Fruit fly (Drosophila melanogaster): ENCODE data around the gene Mcm6.

Gene Mcm6

dm6 chrX:6694105-6694788 is 20.1 kb downstream of the Mcm6 start (continued):
- TF ChIP-seq CG17829 (tag; optimal IDR thresholded peaks at IDR 0.05): no peak
- no peak for TF ChIP-seq croc (GFP tag; conservative IDR thresholded peaks at IDR 0.05)
- TF ChIP-seq Dref (GFP tag; IDR thresholded peaks at IDR 0.05): peak; percentile 53
- peak; percentile 42 for TF ChIP-seq CrebB (tag; optimal IDR thresholded peaks at IDR 0.05)
- no peak for TF ChIP-seq ems (GFP tag; optimal IDR thresholded peaks at IDR 0.05)
- peak; percentile 30 for TF ChIP-seq CG4328 (GFP tag; optimal IDR thresholded peaks at IDR 0.05)
- peak; percentile 34 for TF ChIP-seq CG1832 (GFP tag; optimal IDR thresholded peaks at IDR 0.05)
- TF ChIP-seq pb (GFP tag; optimal IDR thresholded peaks at IDR 0.05): no peak
- no peak for TF ChIP-seq CkIIα-i1 (GFP tag; IDR thresholded peaks at IDR 0.05)
- peak; percentile 24 for TF ChIP-seq HmgZ (tag; optimal IDR thresholded peaks at IDR 0.05)
- peak; percentile 42 for TF ChIP-seq Kr (GFP tag; optimal IDR thresholded peaks at IDR 0.05)
- no peak for TF ChIP-seq CG6654 (GFP tag; optimal IDR thresholded peaks at IDR 0.05)
- peak; percentile 11 for TF ChIP-seq sug (tag; optimal IDR thresholded peaks at IDR 0.05)
- no peak for TF ChIP-seq HLH4C (GFP tag; IDR thresholded peaks at IDR 0.05; ENCODE audit: partially characterized antibody)
- TF ChIP-seq exex (tag; optimal IDR thresholded peaks at IDR 0.05): peak; percentile 5
- no peak for TF ChIP-seq CG13775 (GFP tag; optimal IDR thresholded peaks at IDR 0.05)
- TF ChIP-seq slp2 (GFP tag; optimal IDR thresholded peaks at IDR 0.05): no peak
- no peak for TF ChIP-seq vnd (GFP tag; IDR thresholded peaks at IDR 0.05; ENCODE audit: partially characterized antibody)
- TF ChIP-seq luna (GFP tag; optimal IDR thresholded peaks at IDR 0.05): no peak
- TF ChIP-seq Ssrp (tag; optimal IDR thresholded peaks at IDR 0.05): no peak
- TF ChIP-seq Fer3 (tag; optimal IDR thresholded peaks at IDR 0.05): no peak
- TF ChIP-seq Dad (GFP tag; optimal IDR thresholded peaks at IDR 0.05): no peak
- peak; percentile 61 for TF ChIP-seq nom (GFP tag; optimal IDR thresholded peaks at IDR 0.05)

dm6 chrX:6694979-6695388 is 20.8 kb downstream of the Mcm6 start, which contains the start of gene CG14442:
Gene CG14442 (minus strand): TSS chrX:6695007.
- TF ChIP-seq ab (GFP tag; optimal IDR thresholded peaks at IDR 0.05) (no peak), sqz (GFP tag; optimal IDR thresholded peaks at IDR 0.05) (no peak), CG10654 (GFP tag; optimal IDR thresholded peaks at IDR 0.05) (peak; percentile 11), Dad (GFP tag; optimal IDR thresholded peaks at IDR 0.05) (no peak), CG13424 (tag; optimal IDR thresholded peaks at IDR 0.05) (peak; percentile 51), ato (GFP tag; IDR thresholded peaks at IDR 0.05; ENCODE audit: partially characterized antibody) (peak; percentile 91), CG32767 (GFP tag; IDR thresholded peaks at IDR 0.05) (no peak), Nf-YC (tag; optimal IDR thresholded peaks at IDR 0.05) (peak; percentile 27), CG9817 (tag; optimal IDR thresholded peaks at IDR 0.05) (peak; percentile 31), dysf (GFP tag; IDR thresholded peaks at IDR 0.05) (no peak; the same call in 2 of the 3 replicates), grn (GFP tag; optimal IDR thresholded peaks at IDR 0.05) (no peak), CG5245 (GFP tag; optimal IDR thresholded peaks at IDR 0.05) (no peak), BtbVII (GFP tag; optimal IDR thresholded peaks at IDR 0.05) (peak; percentile 27), mld (GFP tag; IDR thresholded peaks at IDR 0.05; ENCODE audit: partially characterized antibody) (peak; percentile 82; the same call in 2 of the 3 replicates), Spps (tag; optimal IDR thresholded peaks at IDR 0.05) (no peak), tll (GFP tag; optimal IDR thresholded peaks at IDR 0.05) (no peak), sna (GFP tag; IDR thresholded peaks at IDR 0.05; ENCODE audit: partially characterized antibody) (peak; percentile 94), pzg (GFP tag; optimal IDR thresholded peaks at IDR 0.05) (peak; percentile 66), CG2202 (tag; optimal IDR thresholded peaks at IDR 0.05) (no peak), Dbx (GFP tag; IDR thresholded peaks at IDR 0.05) (no peak), dmrt99B (tag; optimal IDR thresholded peaks at IDR 0.05) (no peak), slp2 (GFP tag; optimal IDR thresholded peaks at IDR 0.05) (peak; percentile 1), ind (GFP tag; optimal IDR thresholded peaks at IDR 0.05) (peak; percentile 21), Chrac-16 (GFP tag; optimal IDR thresholded peaks at IDR 0.05) (no peak), Fer2 (tag; optimal IDR thresholded peaks at IDR 0.05) (no peak), stwl (tag; optimal IDR thresholded peaks at IDR 0.05) (peak; percentile 98), CG14441 (GFP tag; IDR thresholded peaks at IDR 0.05) (peak; percentile 70), CG13775 (GFP tag; optimal IDR thresholded peaks at IDR 0.05) (peak; percentile 45), CG1602 (GFP tag; optimal IDR thresholded peaks at IDR 0.05) (peak; percentile 22)
